Worm (Caenorhabditis elegans) whole organism, young adult: Measurements from ENCODE around the gene msp-76.

Experiments
- Y95B8A.8 ChIP-seq: fragments of 200-800 bp; sonication (Bioruptor generic); IDR thresholded peaks from 2 replicates; pipeline ENCODE4 v1.3.6; 2022; ENCODE audit warnings: missing genetic modification reagents, missing genetic modification characterization, missing compliant biosample characterization
- aptf-2 ChIP-seq: fragments of 200-800 bp; sonication (Bioruptor generic); conservative IDR thresholded peaks from 2 replicates; pipeline ENCODE4 v1.3.6; 2022; ENCODE audit warnings: missing genetic modification reagents, missing genetic modification characterization, missing compliant biosample characterization
- ekl-4 ChIP-seq: fragments of 200-800 bp; sonication (Bioruptor generic); IDR thresholded peaks from 2 replicates; pipeline ENCODE4 v1.3.6; 2022; ENCODE audit warnings: missing genetic modification reagents, missing genetic modification characterization, missing compliant biosample characterization
- let-526 ChIP-seq: fragments of 200-800 bp; sonication (Bioruptor generic); IDR thresholded peaks from 2 replicates; pipeline ENCODE4 v1.3.6; 2022; ENCODE audit warnings: missing genetic modification reagents, missing genetic modification characterization, missing compliant biosample characterization
- lsl-1 ChIP-seq: fragments of 200-800 bp; sonication (Bioruptor generic); optimal IDR thresholded peaks from 2 replicates; lab custom pipeline; 2018; ENCODE audit warnings: mild to moderate bottlenecking, missing genetic modification characterization, moderate library complexity, missing compliant biosample characterization
- snpc-4 ChIP-seq, 5 experiments: fragments of 150-350 bp in 1 of 5; sonication (generic microtip) in 4 of 5; optimal IDR thresholded peaks; 2 replicates each; lab custom pipeline; 2014 to 2018; ENCODE audit warnings: missing genetic modification characterization in 5 of 5, missing biosample characterization in 3 of 5, antibody characterized with exemption in 2 of 5, mild to moderate bottlenecking in 2 of 5, missing compliant biosample characterization in 2 of 5, missing genotype in 2 of 5, moderate library complexity in 2 of 5, missing genetic modification reagents in 1 of 5
- unc-62 ChIP-seq: fragments of 150-350 bp; optimal IDR thresholded peaks from 2 replicates; lab custom pipeline; 2014; ENCODE audit warnings: missing biosample characterization, missing genetic modification reagents, missing genetic modification characterization

DNA sequence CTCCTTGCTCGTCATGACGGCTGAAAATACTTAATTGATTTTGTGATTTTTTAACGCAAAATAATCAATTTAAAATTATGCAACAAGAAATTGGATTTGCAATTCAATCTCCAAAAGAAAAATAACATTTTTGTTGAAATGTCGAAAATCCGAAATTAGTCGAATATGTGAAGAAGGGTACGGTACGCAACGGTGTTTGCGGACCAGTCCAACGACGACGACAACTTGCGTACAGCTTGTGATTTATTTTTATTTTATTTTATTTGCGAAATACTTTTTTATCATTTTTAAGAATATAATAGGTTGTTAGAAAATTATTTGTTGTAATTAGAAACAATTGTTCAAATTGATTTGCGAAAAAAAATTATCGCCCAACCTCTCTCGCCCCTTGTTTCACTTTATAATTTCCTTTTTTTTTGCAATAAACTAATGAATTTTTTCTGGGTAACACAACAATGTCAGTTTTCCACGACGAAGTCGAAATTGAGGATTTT is 17.9 kb downstream of the msp-76 start, which contains the start of the genes dcaf-1 and dph-3:
- no peak for TF ChIP-seq let-526 (GFP tag; lab: Robert Waterston, UW)
- TF ChIP-seq snpc-4 (GFP tag; optimal IDR thresholded peaks at IDR 0.05; lab: Kevin White, UChicago) = no peak
- TF ChIP-seq snpc-4 (tag; optimal IDR thresholded peaks at IDR 0.05; lab: Kevin White, UChicago) = no peak
- TF ChIP-seq Y95B8A.8 (GFP tag; lab: Robert Waterston, UW) = no peak
- TF ChIP-seq ekl-4 (GFP tag; lab: Robert Waterston, UW) = no peak
- TF ChIP-seq unc-62 (GFP tag; lab: Kevin White, UChicago) = no peak
- TF ChIP-seq aptf-2 (GFP tag; lab: Robert Waterston, UW) = no peak
- TF ChIP-seq lsl-1 (GFP tag; lab: Kevin White, UChicago) = peak; percentile 73
